Worm (Caenorhabditis elegans) whole organism, mixed stage, embryonic: ENCODE results near the gene C10F3.7.

Experiments
- M03D4.4 ChIP-seq: sonication (generic microtip); optimal IDR thresholded peaks from 2 replicates; lab custom pipeline; 2017; ENCODE audit warnings: mild to moderate bottlenecking, missing genetic modification characterization, missing compliant biosample characterization
- bed-3 ChIP-seq: fragments of 200-800 bp; sonication (Bioruptor generic); optimal IDR thresholded peaks from 3 replicates; lab custom pipeline; 2018; ENCODE audit warnings: mild to moderate bottlenecking, missing genetic modification characterization, moderate library complexity, missing compliant biosample characterization
- ceh-39 ChIP-seq: fragments of 150-350 bp; optimal IDR thresholded peaks from 2 replicates; lab custom pipeline; 2014; ENCODE audit warnings: missing biosample characterization, missing genetic modification characterization
- ceh-43 ChIP-seq: fragments of 200-800 bp; sonication (Bioruptor generic); optimal IDR thresholded peaks from 2 replicates; lab custom pipeline; 2018; ENCODE audit warnings: mild to moderate bottlenecking, missing genetic modification characterization, moderate library complexity, missing compliant biosample characterization
- ceh-83 ChIP-seq: fragments of 200-800 bp; sonication (Bioruptor generic); optimal IDR thresholded peaks from 2 replicates; lab custom pipeline; 2018; ENCODE audit warnings: mild to moderate bottlenecking, missing genetic modification characterization, missing compliant biosample characterization
- ces-1 ChIP-seq: fragments of 150-350 bp; optimal IDR thresholded peaks from 2 replicates; lab custom pipeline; 2014; ENCODE audit warnings: missing biosample characterization, missing genetic modification reagents, missing genetic modification characterization
- cnd-1 ChIP-seq: fragments of 200-800 bp; sonication (Bioruptor generic); optimal IDR thresholded peaks from 2 replicates; lab custom pipeline; 2018; ENCODE audit warnings: mild to moderate bottlenecking, missing genetic modification characterization, missing compliant biosample characterization
- drap-1 ChIP-seq: fragments of 200-800 bp; sonication (Bioruptor generic); optimal IDR thresholded peaks from 3 replicates; lab custom pipeline; 2018; ENCODE audit warnings: mild to moderate bottlenecking, missing genetic modification characterization, missing compliant biosample characterization
- elt-1 ChIP-seq: sonication (generic microtip); optimal IDR thresholded peaks from 2 replicates; lab custom pipeline; 2017; ENCODE audit warnings: missing genetic modification characterization, mild to moderate bottlenecking, missing compliant biosample characterization, antibody characterized with exemption, moderate library complexity, borderline replicate concordance; ENCODE audit not compliant: insufficient read depth
- flh-1 ChIP-seq: fragments of 200-800 bp; sonication (Bioruptor generic); optimal IDR thresholded peaks from 2 replicates; lab custom pipeline; 2018; ENCODE audit warnings: mild to moderate bottlenecking, missing genetic modification characterization, moderate library complexity, missing compliant biosample characterization
- ham-2 ChIP-seq: fragments of 200-800 bp; sonication (Bioruptor generic); optimal IDR thresholded peaks from 2 replicates; lab custom pipeline; 2018; ENCODE audit warnings: mild to moderate bottlenecking, missing genetic modification characterization, missing compliant biosample characterization
- lin-13 ChIP-seq: fragments of 150-350 bp; optimal IDR thresholded peaks from 2 replicates; lab custom pipeline; 2014; ENCODE audit warnings: missing biosample characterization, missing genetic modification characterization
- lin-32 ChIP-seq: fragments of 200-800 bp; sonication (Bioruptor generic); optimal IDR thresholded peaks from 2 replicates; lab custom pipeline; 2018; ENCODE audit warnings: mild to moderate bottlenecking, missing genetic modification characterization, missing compliant biosample characterization
- lsy-2 ChIP-seq: fragments of 150-350 bp; optimal IDR thresholded peaks from 2 replicates; lab custom pipeline; 2014; ENCODE audit warnings: missing biosample characterization, missing genetic modification characterization
- mab-5 ChIP-seq: fragments of 150-350 bp; optimal IDR thresholded peaks from 2 replicates; lab custom pipeline; 2014; ENCODE audit warnings: missing biosample characterization, missing genetic modification characterization
- mep-1 ChIP-seq: fragments of 150-350 bp; optimal IDR thresholded peaks from 2 replicates; lab custom pipeline; 2017; ENCODE audit warnings: missing biosample characterization, missing genetic modification reagents, missing genetic modification characterization, inconsistent platforms
- mls-2 ChIP-seq: sonication (generic microtip); optimal IDR thresholded peaks from 2 replicates; lab custom pipeline; 2016; ENCODE audit warnings: mild to moderate bottlenecking, missing genetic modification characterization, moderate library complexity, missing compliant biosample characterization
- nhr-12 ChIP-seq: fragments of 150-350 bp; optimal IDR thresholded peaks from 2 replicates; lab custom pipeline; 2014; ENCODE audit warnings: missing biosample characterization, missing genetic modification characterization
- nhr-2 ChIP-seq: fragments of 150-350 bp; optimal IDR thresholded peaks from 2 replicates; lab custom pipeline; 2014; ENCODE audit warnings: missing biosample characterization, missing genetic modification characterization
- nhr-237 ChIP-seq: fragments of 150-350 bp; optimal IDR thresholded peaks from 2 replicates; lab custom pipeline; 2014; ENCODE audit warnings: missing biosample characterization, missing genetic modification characterization
- nhr-28 ChIP-seq: fragments of 150-350 bp; optimal IDR thresholded peaks from 2 replicates; lab custom pipeline; 2014; ENCODE audit warnings: missing biosample characterization, missing genetic modification characterization
- nhr-76 ChIP-seq: sonication (generic microtip); optimal IDR thresholded peaks from 2 replicates; lab custom pipeline; 2017; ENCODE audit warnings: missing biosample characterization, missing genetic modification characterization
- pha-4 ChIP-seq: fragments of 150-350 bp; optimal IDR thresholded peaks from 2 replicates; lab custom pipeline; 2018; ENCODE audit warnings: missing biosample characterization, missing genetic modification reagents, missing genetic modification characterization
- sem-2 ChIP-seq: fragments of 200-800 bp; sonication (Bioruptor generic); optimal IDR thresholded peaks from 2 replicates; lab custom pipeline; 2018; ENCODE audit warnings: mild to moderate bottlenecking, missing genetic modification characterization, missing compliant biosample characterization
- sptf-1 ChIP-seq: sonication (generic microtip); optimal IDR thresholded peaks from 2 replicates; lab custom pipeline; 2017; ENCODE audit warnings: mild to moderate bottlenecking, missing genetic modification characterization, moderate library complexity, missing compliant biosample characterization
- tbx-8 ChIP-seq: fragments of 200-800 bp; sonication (Bioruptor generic); optimal IDR thresholded peaks from 2 replicates; lab custom pipeline; 2018; ENCODE audit warnings: mild to moderate bottlenecking, missing genetic modification characterization, moderate library complexity, missing compliant biosample characterization
- unc-120 ChIP-seq: sonication (generic microtip); optimal IDR thresholded peaks from 2 replicates; lab custom pipeline; 2017; ENCODE audit warnings: missing genetic modification characterization, missing compliant biosample characterization; ENCODE audit not compliant: poor library complexity, severe bottlenecking
- unc-39 ChIP-seq: fragments of 150-350 bp; optimal IDR thresholded peaks from 2 replicates; lab custom pipeline; 2014; ENCODE audit warnings: missing biosample characterization, missing genetic modification characterization
- unc-62 ChIP-seq: fragments of 150-350 bp; optimal IDR thresholded peaks from 2 replicates; lab custom pipeline; 2014; ENCODE audit warnings: missing biosample characterization, missing genetic modification reagents, missing genetic modification characterization
- zip-8 ChIP-seq: fragments of 150-350 bp; optimal IDR thresholded peaks from 2 replicates; lab custom pipeline; 2014; ENCODE audit warnings: missing biosample characterization, missing genetic modification characterization
- ztf-11 ChIP-seq: fragments of 150-350 bp; optimal IDR thresholded peaks from 2 replicates; lab custom pipeline; 2014; ENCODE audit warnings: missing biosample characterization, missing genetic modification characterization

Gene C10F3.7

ce11 chrV:6015546-6016089 is 29.0 kb upstream of the C10F3.7 start:
- TF ChIP-seq M03D4.4 (tag; lab: Kevin White, UChicago) (no peak), drap-1 (GFP tag; lab: Kevin White, UChicago) (no peak), nhr-237 (tag; lab: Kevin White, UChicago) (no peak), ceh-83 (GFP tag; lab: Kevin White, UChicago) (no peak), zip-8 (no peak), mls-2 (tag; lab: Kevin White, UChicago) (no peak), sptf-1 (no peak), ces-1 (GFP tag; lab: Kevin White, UChicago) (no peak), mab-5 (tag; lab: Kevin White, UChicago) (no peak), nhr-2 (no peak), nhr-12 (no peak), nhr-28 (tag; lab: Kevin White, UChicago) (no peak), nhr-76 (tag; lab: Kevin White, UChicago) (no peak), ham-2 (GFP tag; lab: Kevin White, UChicago) (no peak)
- TF ChIP-seq, all 35 proteins: peak for 0

DNA sequence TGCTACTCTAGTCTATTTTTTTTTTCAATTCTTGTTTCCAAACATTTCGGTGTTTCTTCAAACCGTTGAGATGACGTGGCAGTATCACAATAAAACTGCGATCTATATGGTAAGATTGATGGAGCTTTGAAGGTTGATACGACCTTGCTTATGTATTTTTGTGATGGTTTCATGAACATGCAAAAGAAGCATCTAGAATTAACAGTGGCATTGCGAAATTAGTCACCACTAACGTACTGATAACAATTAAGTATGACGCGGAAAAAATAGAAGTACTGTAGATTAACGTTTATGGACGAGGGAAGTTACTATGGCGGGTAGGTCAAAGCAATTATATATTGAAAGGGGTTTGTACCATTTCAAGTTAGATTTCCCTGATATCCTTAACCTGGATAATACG is 25.7 kb upstream of the C10F3.7 start:
- no peak for TF ChIP-seq nhr-12
- no peak for TF ChIP-seq sem-2 (GFP tag; lab: Kevin White, UChicago)
- no peak for TF ChIP-seq unc-120 (tag; lab: Kevin White, UChicago)
- no peak for TF ChIP-seq tbx-8 (GFP tag; lab: Kevin White, UChicago)
- TF ChIP-seq nhr-76 (tag; lab: Kevin White, UChicago), result no peak
- TF ChIP-seq nhr-2, result no peak
- TF ChIP-seq elt-1 (tag; lab: Kevin White, UChicago), result no peak
- TF ChIP-seq ceh-43 (GFP tag; lab: Kevin White, UChicago), result no peak
- no peak for TF ChIP-seq mab-5 (tag; lab: Kevin White, UChicago)
- TF ChIP-seq ham-2 (GFP tag; lab: Kevin White, UChicago), result no peak
- no peak for TF ChIP-seq lsy-2
- TF ChIP-seq mep-1 (tag; lab: Kevin White, UChicago), result no peak
- no peak for TF ChIP-seq unc-39
- TF ChIP-seq mls-2 (tag; lab: Kevin White, UChicago), result no peak
- TF ChIP-seq ces-1 (GFP tag; lab: Kevin White, UChicago), result no peak
- no peak for TF ChIP-seq cnd-1 (tag; lab: Kevin White, UChicago)
- no peak for TF ChIP-seq M03D4.4 (tag; lab: Kevin White, UChicago)
- no peak for TF ChIP-seq lin-13
- TF ChIP-seq ztf-11, result no peak
- no peak for TF ChIP-seq flh-1 (GFP tag; lab: Kevin White, UChicago)

DNA sequence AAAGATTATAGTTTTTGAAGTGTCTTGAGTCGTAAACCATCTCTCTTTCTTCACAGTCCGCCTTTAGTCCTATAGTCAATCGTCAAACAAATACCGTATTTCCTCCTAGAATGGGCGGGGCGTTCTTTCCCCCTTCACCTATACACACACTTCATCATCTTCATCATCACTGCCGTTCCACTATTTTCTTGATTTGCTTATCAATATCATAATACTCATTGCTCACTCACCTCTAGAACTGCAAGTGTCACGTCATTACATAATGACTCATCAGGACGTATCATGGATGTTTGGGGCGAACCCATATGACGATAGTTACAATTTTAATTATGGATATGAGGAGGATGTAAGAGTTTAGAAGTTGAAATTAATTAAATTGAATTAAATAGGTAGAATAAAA is 24.0 kb upstream of the C10F3.7 start:
- TF ChIP-seq ztf-11 (no peak), nhr-76 (tag; lab: Kevin White, UChicago) (no peak), lin-32 (no peak), bed-3 (GFP tag; lab: Kevin White, UChicago) (no peak), flh-1 (GFP tag; lab: Kevin White, UChicago) (no peak), nhr-12 (no peak), mep-1 (tag; lab: Kevin White, UChicago) (no peak), sem-2 (GFP tag; lab: Kevin White, UChicago) (no peak)

DNA sequence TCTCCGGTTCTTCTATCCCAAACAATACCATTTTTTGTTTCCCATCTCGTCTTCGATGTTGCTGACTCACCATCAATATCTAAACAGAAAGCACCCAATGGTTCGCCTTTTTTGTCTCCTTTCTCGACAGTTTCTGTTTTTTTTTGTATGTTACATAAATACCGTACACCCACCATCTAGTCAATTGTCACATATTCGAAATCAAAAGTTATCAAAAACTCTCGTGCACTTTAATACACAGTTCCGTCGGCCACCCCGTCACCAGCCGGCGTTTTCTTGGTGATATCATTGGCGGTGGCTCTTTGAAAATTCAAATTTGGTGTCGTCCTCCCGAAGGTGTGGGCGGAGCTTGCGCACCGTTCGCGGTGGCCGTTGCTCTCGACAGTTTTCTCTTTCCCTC is 21.3 kb upstream of the C10F3.7 start:
- TF ChIP-seq ztf-11 (no peak), M03D4.4 (tag; lab: Kevin White, UChicago) (no peak), lin-13 (no peak), ces-1 (GFP tag; lab: Kevin White, UChicago) (no peak), unc-39 (no peak), lin-32 (no peak), drap-1 (GFP tag; lab: Kevin White, UChicago) (no peak), ceh-39 (tag; lab: Kevin White, UChicago) (no peak), cnd-1 (tag; lab: Kevin White, UChicago) (no peak), ham-2 (GFP tag; lab: Kevin White, UChicago) (no peak), nhr-28 (tag; lab: Kevin White, UChicago) (no peak), ceh-43 (GFP tag; lab: Kevin White, UChicago) (no peak), bed-3 (GFP tag; lab: Kevin White, UChicago) (no peak), unc-62 (GFP tag; lab: Kevin White, UChicago) (no peak), nhr-76 (tag; lab: Kevin White, UChicago) (no peak), lsy-2 (no peak)

ce11 chrV:6003301-6003700 is 16.6 kb upstream of the C10F3.7 start, which contains the start of gene fos-1:
TSS of gene fos-1 (plus strand) at chrV:6003601.
- no peak for TF ChIP-seq zip-8
- TF ChIP-seq ceh-39 (tag; lab: Kevin White, UChicago), result no peak
- TF ChIP-seq unc-120 (tag; lab: Kevin White, UChicago), result no peak
- TF ChIP-seq mls-2 (tag; lab: Kevin White, UChicago), result no peak
- TF ChIP-seq pha-4 (tag; lab: Kevin White, UChicago), result no peak
- no peak for TF ChIP-seq sem-2 (GFP tag; lab: Kevin White, UChicago)
- TF ChIP-seq mab-5 (tag; lab: Kevin White, UChicago), result no peak
- TF ChIP-seq ham-2 (GFP tag; lab: Kevin White, UChicago), result no peak
- no peak for TF ChIP-seq nhr-76 (tag; lab: Kevin White, UChicago)
- TF ChIP-seq unc-39, result no peak
- TF ChIP-seq drap-1 (GFP tag; lab: Kevin White, UChicago), result no peak
- no peak for TF ChIP-seq bed-3 (GFP tag; lab: Kevin White, UChicago)
- no peak for TF ChIP-seq cnd-1 (tag; lab: Kevin White, UChicago)
- TF ChIP-seq lin-13, result no peak
- TF ChIP-seq lsy-2, result no peak
- no peak for TF ChIP-seq nhr-2
- TF ChIP-seq, all 35 proteins: peak for 0
